Fruit fly (Drosophila melanogaster): ENCODE measurements around the gene Elovl7.

Elovl7 gene

dm6 chr3R:7963495-7964132 lies 32.0 kb downstream of the Elovl7 start (continued):
- no peak for TF ChIP-seq CG13775 (GFP tag; optimal IDR thresholded peaks at IDR 0.05)
- no peak for TF ChIP-seq CG15601 (tag; optimal IDR thresholded peaks at IDR 0.05)
- TF ChIP-seq D (optimal IDR thresholded peaks at IDR 0.05), result peak; percentile 68
- TF ChIP-seq D (GFP tag; optimal IDR thresholded peaks at IDR 0.05), result no peak
- no peak for TF ChIP-seq MESR4 (GFP tag; optimal IDR thresholded peaks at IDR 0.05)
- no peak for TF ChIP-seq Gug (GFP tag; IDR thresholded peaks at IDR 0.05)
- no peak for TF ChIP-seq Ets65A (GFP tag)
- no peak for TF ChIP-seq CG10321 (GFP tag; IDR thresholded peaks at IDR 0.05)
- no peak for TF ChIP-seq salm (tag; optimal IDR thresholded peaks at IDR 0.05)
- TF ChIP-seq twi (tag; optimal IDR thresholded peaks at IDR 0.05), result no peak
- no peak for TF ChIP-seq Xrp1 (GFP tag; IDR thresholded peaks at IDR 0.05)
- no peak for TF ChIP-seq hth (optimal IDR thresholded peaks at IDR 0.05)
- TF ChIP-seq CG18764 (GFP tag; optimal IDR thresholded peaks at IDR 0.05), result no peak
- no peak for TF ChIP-seq Sox100B (GFP tag; optimal IDR thresholded peaks at IDR 0.05)
- TF ChIP-seq Scr (GFP tag; IDR thresholded peaks at IDR 0.05; ENCODE audit: partially characterized antibody), result no peak
- no peak for TF ChIP-seq CG17568 (GFP tag; optimal IDR thresholded peaks at IDR 0.05)

dm6 chr3R:7962778-7963494 lies 32.7 kb downstream of the Elovl7 start:
- no peak; the same call in 1 of the 2 replicates for TF ChIP-seq ttk (GFP tag; IDR thresholded peaks at IDR 0.05)
- no peak for TF ChIP-seq wek (GFP tag; optimal IDR thresholded peaks at IDR 0.05)
- TF ChIP-seq scrt (GFP tag; optimal IDR thresholded peaks at IDR 0.05), result no peak
- TF ChIP-seq chn (GFP tag; optimal IDR thresholded peaks at IDR 0.05), result peak; percentile 11
- no peak for TF ChIP-seq pros (GFP tag; optimal IDR thresholded peaks at IDR 0.05)
- TF ChIP-seq Doc2 (GFP tag; IDR thresholded peaks at IDR 0.05), result no peak
- no peak for TF ChIP-seq cwo (GFP tag; optimal IDR thresholded peaks at IDR 0.05)
- 0 out of 2 replicates have a peak, but pooled peaks have one; percentile 15 for TF ChIP-seq lmd (GFP tag; IDR thresholded peaks at IDR 0.05)
- TF ChIP-seq dimm (GFP tag; IDR thresholded peaks at IDR 0.05), result no peak
- peak; percentile 55 for TF ChIP-seq CG6654 (GFP tag; optimal IDR thresholded peaks at IDR 0.05)
- TF ChIP-seq CG34422 (GFP tag; IDR thresholded peaks at IDR 0.05), result no peak
- no peak for TF ChIP-seq Dek (tag; optimal IDR thresholded peaks at IDR 0.05)
- TF ChIP-seq Dad (GFP tag; optimal IDR thresholded peaks at IDR 0.05), result no peak
- TF ChIP-seq bsh (GFP tag; optimal IDR thresholded peaks at IDR 0.05), result peak; percentile 38 to 67
- no peak for TF ChIP-seq Myb (GFP tag; optimal IDR thresholded peaks at IDR 0.05)
- TF ChIP-seq CG2129 (GFP tag; IDR thresholded peaks at IDR 0.05; ENCODE audit: partially characterized antibody), result no peak
- TF ChIP-seq wdn (GFP tag; IDR thresholded peaks at IDR 0.05), result no peak
- TF ChIP-seq CG2116 (GFP tag; optimal IDR thresholded peaks at IDR 0.05), result peak; percentile 25
- TF ChIP-seq Xrp1 (GFP tag; IDR thresholded peaks at IDR 0.05), result peak; percentile 61; the same call in 1 of the 2 replicates
- TF ChIP-seq Ssrp (tag; optimal IDR thresholded peaks at IDR 0.05), result no peak
- TF ChIP-seq CG12299 (tag; optimal IDR thresholded peaks at IDR 0.05), result no peak
- TF ChIP-seq ssp (GFP tag; IDR thresholded peaks at IDR 0.05), result no peak
- TF ChIP-seq Asciz (GFP tag; optimal IDR thresholded peaks at IDR 0.05), result peak; percentile 55
- TF ChIP-seq ken (GFP tag; IDR thresholded peaks at IDR 0.05), result no peak
- no peak for TF ChIP-seq Dref (GFP tag; IDR thresholded peaks at IDR 0.05)
- TF ChIP-seq CG12236 (GFP tag; optimal IDR thresholded peaks at IDR 0.05), result no peak
- 0 out of 2 replicates have a peak, but pooled peaks have one; percentile 22 for TF ChIP-seq E2f1 (GFP tag; IDR thresholded peaks at IDR 0.05)
- TF ChIP-seq hth (optimal IDR thresholded peaks at IDR 0.05), result no peak
- peak; percentile 37; the same call in 2 of the 3 replicates for TF ChIP-seq row (GFP tag; IDR thresholded peaks at IDR 0.05)
- TF ChIP-seq CG11695 (GFP tag; IDR thresholded peaks at IDR 0.05), result no peak
- TF ChIP-seq CG17912 (GFP tag; optimal IDR thresholded peaks at IDR 0.05), result no peak
- TF ChIP-seq CG17385 (GFP tag; optimal IDR thresholded peaks at IDR 0.05), result peak; percentile 27
- no peak for TF ChIP-seq CG10274 (GFP tag; optimal IDR thresholded peaks at IDR 0.05)
- TF ChIP-seq Lhr (GFP tag; optimal IDR thresholded peaks at IDR 0.05), result no peak
- TF ChIP-seq NK7.1 (GFP tag; optimal IDR thresholded peaks at IDR 0.05), result no peak

Data from whole organism, embryonic.